Fruit fly (Drosophila melanogaster): ENCODE data around the gene CG33301.

Gene CG33301

dm6 chr2L:10049280-10049679, at the start of gene CG33301:
CG33301 (plus strand) TSS chr2L:10049580.
- no peak for TF ChIP-seq CG17801 (GFP tag; optimal IDR thresholded peaks at IDR 0.05; ENCODE audit: partially characterized antibody)

dm6 chr2L:10002408-10003358, 46.7 kb upstream of the CG33301 start, which contains the start of the genes CG31875 and SoYb:
CG31875 (minus strand) TSS chr2L:10002736.
SoYb (minus strand) TSS chr2L:10002736.
- TF ChIP-seq CG17801 (GFP tag; optimal IDR thresholded peaks at IDR 0.05; ENCODE audit: partially characterized antibody) = peak; percentile 50

dm6 chr2L:10003593-10003992, 45.8 kb upstream of the CG33301 start, which contains the start of gene Ndf:
Ndf (plus strand) TSS chr2L:10003832.
- TF ChIP-seq CG17801 (GFP tag; optimal IDR thresholded peaks at IDR 0.05; ENCODE audit: partially characterized antibody) = peak; percentile 63

dm6 chr2L:10004574-10004973, 44.8 kb upstream of the CG33301 start:
- no peak for TF ChIP-seq CG17801 (GFP tag; optimal IDR thresholded peaks at IDR 0.05; ENCODE audit: partially characterized antibody)

dm6 chr2L:10009293-10009695, 40.1 kb upstream of the CG33301 start, which contains the start of gene Trp1:
Trp1 (plus strand) TSS chr2L:10009381.
- TF ChIP-seq CG17801 (GFP tag; optimal IDR thresholded peaks at IDR 0.05; ENCODE audit: partially characterized antibody) = peak; percentile 47

- TF ChIP-seq CG17801 (GFP tag; optimal IDR thresholded peaks at IDR 0.05; ENCODE audit: partially characterized antibody) = peak; percentile 98
Measured at dm6 chr2L:10009800-10010658, 39.4 kb upstream of the CG33301 start.

dm6 chr2L:10017363-10017762, 32.0 kb upstream of the CG33301 start, which contains the start of gene CG13131:
CG13131 (minus strand) TSS chr2L:10017463.
- TF ChIP-seq CG17801 (GFP tag; optimal IDR thresholded peaks at IDR 0.05; ENCODE audit: partially characterized antibody) = no peak

- no peak for TF ChIP-seq CG17801 (GFP tag; optimal IDR thresholded peaks at IDR 0.05; ENCODE audit: partially characterized antibody)
Measured at dm6 chr2L:10026376-10026775, 23.0 kb upstream of the CG33301 start, which contains the start of gene CG13127. CG13127 (plus strand) TSS chr2L:10026676.

- TF ChIP-seq CG17801 (GFP tag; optimal IDR thresholded peaks at IDR 0.05; ENCODE audit: partially characterized antibody) = no peak
Measured at dm6 chr2L:10032415-10032814, 17.0 kb upstream of the CG33301 start, which contains the start of gene obst-B. obst-B (plus strand) TSS chr2L:10032690.

- no peak for TF ChIP-seq CG17801 (GFP tag; optimal IDR thresholded peaks at IDR 0.05; ENCODE audit: partially characterized antibody)
Measured at dm6 chr2L:10033410-10033809, 16.0 kb upstream of the CG33301 start.

dm6 chr2L:10035786-10036364, 13.5 kb upstream of the CG33301 start:
- TF ChIP-seq CG17801 (GFP tag; optimal IDR thresholded peaks at IDR 0.05; ENCODE audit: partially characterized antibody) = no peak

dm6 chr2L:10053583-10054263, 4.3 kb downstream of the CG33301 start, which contains the start of gene Cpr31A:
Cpr31A (plus strand) TSS chr2L:10054213.
- no peak for TF ChIP-seq CG17801 (GFP tag; optimal IDR thresholded peaks at IDR 0.05; ENCODE audit: partially characterized antibody)

dm6 chr2L:10056705-10057104, 7.3 kb downstream of the CG33301 start, which contains the start of gene Pen:
Pen (plus strand) TSS chr2L:10056900.
- no peak for TF ChIP-seq CG17801 (GFP tag; optimal IDR thresholded peaks at IDR 0.05; ENCODE audit: partially characterized antibody)

- peak; percentile 83 for TF ChIP-seq CG17801 (GFP tag; optimal IDR thresholded peaks at IDR 0.05; ENCODE audit: partially characterized antibody)
Measured at dm6 chr2L:10057236-10057635, 7.9 kb downstream of the CG33301 start.
